Worm (Caenorhabditis elegans) whole organism, L1 larva: ENCODE data around the gene Y55F3AM.21.

Experiments used
- Y116A8C.19 ChIP-seq: sonication (generic microtip); optimal IDR thresholded peaks from 2 replicates; lab custom pipeline; 2016; ENCODE audit warnings: missing compliant biosample characterization, missing genetic modification characterization, borderline replicate concordance
- aly-2 ChIP-seq: fragments of 150-350 bp; optimal IDR thresholded peaks from 2 replicates; lab custom pipeline; 2014; ENCODE audit warnings: missing biosample characterization, missing genetic modification characterization
- ama-1 ChIP-seq: fragments of 150-350 bp; optimal IDR thresholded peaks from 2 replicates; lab custom pipeline; 2014
- egl-27 ChIP-seq, 2 experiments: fragments of 150-350 bp in 1 of 2; sonication (generic microtip); optimal IDR thresholded peaks; 3 replicates each; lab custom pipeline; 2017 to 2018; ENCODE audit warnings: missing biosample characterization in 2 of 2, missing genetic modification characterization in 2 of 2, missing genetic modification reagents in 2 of 2
- nhr-11 ChIP-seq: fragments of 150-350 bp; optimal IDR thresholded peaks from 2 replicates; lab custom pipeline; 2014; ENCODE audit warnings: missing biosample characterization, missing genetic modification characterization
- nhr-237 ChIP-seq: fragments of 150-350 bp; optimal IDR thresholded peaks from 2 replicates; lab custom pipeline; 2014; ENCODE audit warnings: missing biosample characterization, missing genetic modification characterization
- rnt-1 ChIP-seq: sonication (generic microtip); optimal IDR thresholded peaks from 2 replicates; lab custom pipeline; 2016; ENCODE audit warnings: mild to moderate bottlenecking, missing genetic modification characterization, moderate library complexity, missing compliant biosample characterization
- skn-1 ChIP-seq: fragments of 150-350 bp; optimal IDR thresholded peaks from 2 replicates; lab custom pipeline; 2014; ENCODE audit warnings: missing biosample characterization, missing genetic modification characterization
- sup-37 ChIP-seq: fragments of 200-800 bp; sonication (Bioruptor generic); optimal IDR thresholded peaks from 2 replicates; lab custom pipeline; 2018; ENCODE audit warnings: mild to moderate bottlenecking, missing genetic modification characterization, missing compliant biosample characterization
- tbx-2 ChIP-seq: sonication (generic microtip); optimal IDR thresholded peaks from 2 replicates; lab custom pipeline; 2016; ENCODE audit warnings: missing genetic modification characterization, missing compliant biosample characterization
- unc-62 ChIP-seq: fragments of 150-350 bp; optimal IDR thresholded peaks from 2 replicates; lab custom pipeline; 2014; ENCODE audit warnings: missing biosample characterization, missing genetic modification reagents, missing genetic modification characterization
- vab-15 ChIP-seq: sonication (generic microtip); optimal IDR thresholded peaks from 2 replicates; lab custom pipeline; 2017; ENCODE audit warnings: missing genotype, mild to moderate bottlenecking, missing genetic modification characterization, missing compliant biosample characterization
- ztf-11 ChIP-seq, 2 experiments: sonication (generic microtip); optimal IDR thresholded peaks; 2 replicates each; lab custom pipeline; 2016 to 2017; ENCODE audit warnings: missing genetic modification characterization in 2 of 2, missing biosample characterization in 1 of 2, missing compliant biosample characterization in 1 of 2

ce11 chrIV:1006662-1007061 is 44.8 kb downstream of the Y55F3AM.21 start:
- TF ChIP-seq unc-62 (GFP tag; lab: Kevin White, UChicago) (no peak), nhr-237 (no peak), rnt-1 (tag; lab: Kevin White, UChicago) (no peak), ama-1 (lab: Kevin White, UChicago) (no peak), nhr-11 (no peak), ztf-11 (tag; optimal IDR thresholded peaks at IDR 0.05; lab: Kevin White, UChicago) (no peak), Y116A8C.19 (no peak), egl-27 (tag; optimal IDR thresholded peaks at IDR 0.05; lab: Kevin White, UChicago) (no peak), sup-37 (GFP tag; lab: Kevin White, UChicago) (no peak), tbx-2 (tag; lab: Kevin White, UChicago) (no peak), skn-1 (no peak), vab-15 (tag; lab: Kevin White, UChicago) (no peak), aly-2 (tag; lab: Kevin White, UChicago) (no peak)
